Worm (Caenorhabditis elegans) whole organism, mixed stage, embryonic: ENCODE results near the gene dpy-7.

Experiments
- blmp-1 ChIP-seq: fragments of 150-350 bp; optimal IDR thresholded peaks from 2 replicates; lab custom pipeline; 2014; ENCODE audit warnings: missing biosample characterization, missing genetic modification characterization
- ceh-83 ChIP-seq: fragments of 200-800 bp; sonication (Bioruptor generic); optimal IDR thresholded peaks from 2 replicates; lab custom pipeline; 2018; ENCODE audit warnings: mild to moderate bottlenecking, missing genetic modification characterization, missing compliant biosample characterization
- elt-1 ChIP-seq: sonication (generic microtip); optimal IDR thresholded peaks from 2 replicates; lab custom pipeline; 2017; ENCODE audit warnings: missing genetic modification characterization, mild to moderate bottlenecking, missing compliant biosample characterization, antibody characterized with exemption, moderate library complexity, borderline replicate concordance; ENCODE audit not compliant: insufficient read depth
- ham-2 ChIP-seq: fragments of 200-800 bp; sonication (Bioruptor generic); optimal IDR thresholded peaks from 2 replicates; lab custom pipeline; 2018; ENCODE audit warnings: mild to moderate bottlenecking, missing genetic modification characterization, missing compliant biosample characterization
- hlh-1 ChIP-seq: fragments of 150-350 bp; optimal IDR thresholded peaks from 2 replicates; lab custom pipeline; 2014; ENCODE audit warnings: missing biosample characterization, missing genetic modification reagents, missing genetic modification characterization
- lin-13 ChIP-seq: fragments of 150-350 bp; optimal IDR thresholded peaks from 2 replicates; lab custom pipeline; 2014; ENCODE audit warnings: missing biosample characterization, missing genetic modification characterization
- lsy-2 ChIP-seq: fragments of 150-350 bp; optimal IDR thresholded peaks from 2 replicates; lab custom pipeline; 2014; ENCODE audit warnings: missing biosample characterization, missing genetic modification characterization
- mab-5 ChIP-seq: fragments of 150-350 bp; optimal IDR thresholded peaks from 2 replicates; lab custom pipeline; 2014; ENCODE audit warnings: missing biosample characterization, missing genetic modification characterization
- nhr-237 ChIP-seq: fragments of 150-350 bp; optimal IDR thresholded peaks from 2 replicates; lab custom pipeline; 2014; ENCODE audit warnings: missing biosample characterization, missing genetic modification characterization
- nhr-28 ChIP-seq: fragments of 150-350 bp; optimal IDR thresholded peaks from 2 replicates; lab custom pipeline; 2014; ENCODE audit warnings: missing biosample characterization, missing genetic modification characterization
- pha-4 ChIP-seq: fragments of 150-350 bp; optimal IDR thresholded peaks from 2 replicates; lab custom pipeline; 2018; ENCODE audit warnings: missing biosample characterization, missing genetic modification reagents, missing genetic modification characterization
- snpc-4 ChIP-seq: fragments of 150-350 bp; optimal IDR thresholded peaks from 2 replicates; lab custom pipeline; 2014; ENCODE audit warnings: missing biosample characterization, missing genetic modification characterization
- unc-62 ChIP-seq: fragments of 150-350 bp; optimal IDR thresholded peaks from 2 replicates; lab custom pipeline; 2014; ENCODE audit warnings: missing biosample characterization, missing genetic modification reagents, missing genetic modification characterization

DNA sequence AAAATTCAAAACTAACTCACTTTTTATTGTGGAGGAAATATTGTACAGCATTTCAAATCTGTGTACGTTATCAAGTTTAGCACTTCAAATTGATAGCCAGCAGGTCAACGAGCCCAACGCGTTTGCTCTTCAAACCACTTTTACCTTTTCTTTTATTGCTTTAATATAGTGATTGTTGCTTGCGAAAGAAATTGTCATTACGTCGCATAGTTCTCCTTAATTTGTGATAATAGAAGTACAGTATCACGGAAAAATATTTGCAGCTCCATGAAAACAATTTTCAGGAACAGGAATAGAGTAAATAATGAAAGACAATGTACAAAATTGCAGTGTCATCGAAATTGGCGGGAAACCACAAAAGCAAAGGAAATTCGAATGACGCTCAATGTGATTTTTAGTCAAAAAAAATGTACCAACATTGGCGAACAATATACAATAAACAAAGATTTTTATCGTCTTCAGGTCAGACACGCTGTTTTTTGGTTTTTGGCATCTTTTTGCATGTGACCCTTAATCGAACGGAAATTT is 21.4 kb upstream of the dpy-7 start, which contains the start of the genes PDB1.1 and F08C6.5:
- TF ChIP-seq ham-2 (GFP tag; lab: Kevin White, UChicago): no peak
- TF ChIP-seq nhr-28 (tag; lab: Kevin White, UChicago): no peak
- TF ChIP-seq snpc-4 (tag; lab: Kevin White, UChicago): no peak
- TF ChIP-seq nhr-237 (tag; lab: Kevin White, UChicago): no peak
- TF ChIP-seq unc-62 (GFP tag; lab: Kevin White, UChicago): no peak
- TF ChIP-seq lin-13 (tag; lab: Kevin White, UChicago): no peak
- TF ChIP-seq pha-4 (tag; lab: Kevin White, UChicago): no peak
- TF ChIP-seq ceh-83 (GFP tag; lab: Kevin White, UChicago): no peak
- no peak for TF ChIP-seq mab-5 (tag; lab: Kevin White, UChicago)
- TF ChIP-seq elt-1 (tag; lab: Kevin White, UChicago): no peak
- TF ChIP-seq blmp-1 (tag; lab: Kevin White, UChicago): no peak
- no peak for TF ChIP-seq hlh-1
- no peak for TF ChIP-seq lsy-2
